Worm (Caenorhabditis elegans) whole organism, L2 larva: ENCODE data around the gene M02B7.7.

Source experiments
- R02D3.7 ChIP-seq: fragments of 150-350 bp; optimal IDR thresholded peaks from 2 replicates; lab custom pipeline; 2014; ENCODE audit warnings: missing biosample characterization, missing genetic modification characterization
- Y55F3AM.14 ChIP-seq: fragments of 200-800 bp; sonication (Bioruptor generic); optimal IDR thresholded peaks from 2 replicates; lab custom pipeline; 2018; ENCODE audit warnings: mild to moderate bottlenecking, missing genetic modification characterization, missing compliant biosample characterization
- aly-2 ChIP-seq: fragments of 150-350 bp; optimal IDR thresholded peaks from 2 replicates; lab custom pipeline; 2014; ENCODE audit warnings: missing biosample characterization, missing genetic modification characterization
- ama-1 ChIP-seq: fragments of 150-350 bp; optimal IDR thresholded peaks from 2 replicates; lab custom pipeline; 2018; ENCODE audit warnings: inconsistent platforms
- ceh-16 ChIP-seq: fragments of 150-350 bp; optimal IDR thresholded peaks from 2 replicates; lab custom pipeline; 2014; ENCODE audit warnings: missing biosample characterization, missing genetic modification characterization
- crh-2 ChIP-seq: sonication (generic microtip); optimal IDR thresholded peaks from 2 replicates; lab custom pipeline; 2017; ENCODE audit warnings: missing biosample characterization, missing genetic modification characterization
- dmd-4 ChIP-seq: sonication (generic microtip); optimal IDR thresholded peaks from 2 replicates; lab custom pipeline; 2017; ENCODE audit warnings: missing biosample characterization, missing genetic modification characterization
- egl-27 ChIP-seq: sonication (generic microtip); optimal IDR thresholded peaks from 3 replicates; lab custom pipeline; 2017; ENCODE audit warnings: missing biosample characterization, missing genetic modification reagents, missing genetic modification characterization
- elt-3 ChIP-seq: sonication (generic microtip); optimal IDR thresholded peaks from 2 replicates; lab custom pipeline; 2017; ENCODE audit warnings: missing biosample characterization, missing genetic modification characterization
- gmeb-1 ChIP-seq: fragments of 150-350 bp; optimal IDR thresholded peaks from 2 replicates; lab custom pipeline; 2014; ENCODE audit warnings: missing biosample characterization, missing genetic modification characterization
- lin-11 ChIP-seq: fragments of 150-350 bp; sonication (generic microtip); optimal IDR thresholded peaks from 2 replicates; lab custom pipeline; 2014; ENCODE audit warnings: missing biosample characterization, missing genetic modification characterization, inconsistent platforms, mixed read lengths
- lin-13 ChIP-seq: fragments of 150-350 bp; optimal IDR thresholded peaks from 2 replicates; lab custom pipeline; 2014; ENCODE audit warnings: missing biosample characterization, missing genetic modification reagents, missing genetic modification characterization
- mab-5 ChIP-seq: fragments of 150-350 bp; optimal IDR thresholded peaks from 2 replicates; lab custom pipeline; 2014; ENCODE audit warnings: missing biosample characterization, missing genetic modification characterization
- mbf-1 ChIP-seq: sonication (generic microtip); optimal IDR thresholded peaks from 2 replicates; lab custom pipeline; 2017; ENCODE audit warnings: missing biosample characterization, missing genetic modification characterization
- nhr-11 ChIP-seq: fragments of 150-350 bp; optimal IDR thresholded peaks from 2 replicates; lab custom pipeline; 2014; ENCODE audit warnings: missing biosample characterization, missing genetic modification characterization
- nhr-21 ChIP-seq: fragments of 150-350 bp; optimal IDR thresholded peaks from 2 replicates; lab custom pipeline; 2014; ENCODE audit warnings: missing biosample characterization, missing genetic modification characterization
- nhr-23 ChIP-seq: fragments of 150-350 bp; optimal IDR thresholded peaks from 2 replicates; lab custom pipeline; 2014; ENCODE audit warnings: missing biosample characterization, missing genetic modification reagents, missing genetic modification characterization
- nhr-237 ChIP-seq: fragments of 150-350 bp; optimal IDR thresholded peaks from 2 replicates; lab custom pipeline; 2014; ENCODE audit warnings: missing biosample characterization, missing genetic modification characterization
- nhr-25 ChIP-seq: fragments of 150-350 bp; sonication (generic microtip); optimal IDR thresholded peaks from 3 replicates; lab custom pipeline; 2014; ENCODE audit warnings: missing biosample characterization, missing genetic modification characterization
- peb-1 ChIP-seq: fragments of 150-350 bp; optimal IDR thresholded peaks from 2 replicates; lab custom pipeline; 2014; ENCODE audit warnings: missing biosample characterization, missing genetic modification characterization
- sem-4 ChIP-seq: fragments of 150-350 bp; optimal IDR thresholded peaks from 2 replicates; lab custom pipeline; 2014; ENCODE audit warnings: missing biosample characterization, missing genetic modification reagents, missing genetic modification characterization
- skn-1 ChIP-seq: sonication (generic microtip); optimal IDR thresholded peaks from 2 replicates; lab custom pipeline; 2017; ENCODE audit warnings: missing biosample characterization, missing genetic modification characterization
- sma-3 ChIP-seq: sonication (generic microtip); optimal IDR thresholded peaks from 2 replicates; lab custom pipeline; 2016; ENCODE audit warnings: missing genetic modification reagents, missing genetic modification characterization, missing compliant biosample characterization
- sma-9 ChIP-seq, 2 experiments: fragments of 150-350 bp in 1 of 2; sonication (generic microtip) in 1 of 2; optimal IDR thresholded peaks; 2 replicates each; lab custom pipeline; 2014 to 2016; ENCODE audit warnings: missing genetic modification characterization in 2 of 2, mild to moderate bottlenecking in 1 of 2, missing biosample characterization in 1 of 2, missing compliant biosample characterization in 1 of 2, missing genetic modification reagents in 1 of 2, moderate library complexity in 1 of 2
- snpc-4 ChIP-seq: fragments of 150-350 bp; optimal IDR thresholded peaks from 2 replicates; lab custom pipeline; 2014; ENCODE audit warnings: missing biosample characterization, missing genetic modification characterization
- unc-39 ChIP-seq: fragments of 150-350 bp; optimal IDR thresholded peaks from 2 replicates; lab custom pipeline; 2014; ENCODE audit warnings: missing biosample characterization, missing genetic modification characterization
- unc-55 ChIP-seq: fragments of 150-350 bp; sonication (generic microtip); optimal IDR thresholded peaks from 3 replicates; lab custom pipeline; 2014; ENCODE audit warnings: missing biosample characterization, missing genetic modification reagents, missing genetic modification characterization
- unc-62 ChIP-seq: fragments of 150-350 bp; optimal IDR thresholded peaks from 2 replicates; lab custom pipeline; 2014; ENCODE audit warnings: missing biosample characterization, missing genetic modification reagents, missing genetic modification characterization
- ztf-1 ChIP-seq: fragments of 200-800 bp; sonication (Bioruptor generic); conservative IDR thresholded peaks from 2 replicates; pipeline ENCODE4 v1.3.6; 2022; ENCODE audit warnings: missing genetic modification characterization, missing compliant biosample characterization
- ztf-11 ChIP-seq: sonication (generic microtip); optimal IDR thresholded peaks from 2 replicates; lab custom pipeline; 2017; ENCODE audit warnings: missing biosample characterization, missing genetic modification characterization
- ztf-4 ChIP-seq: fragments of 150-350 bp; optimal IDR thresholded peaks from 2 replicates; lab custom pipeline; 2014; ENCODE audit warnings: missing biosample characterization, missing genetic modification characterization

Gene M02B7.7

ce11 chrIV:3765457-3765856 lies 41.5 kb downstream of the M02B7.7 start:
- TF ChIP-seq gmeb-1 (tag; lab: Kevin White, UChicago) (no peak), mbf-1 (tag; lab: Kevin White, UChicago) (no peak), unc-62 (GFP tag; lab: Kevin White, UChicago) (no peak), crh-2 (tag; lab: Kevin White, UChicago) (no peak), nhr-21 (tag; lab: Kevin White, UChicago) (no peak), ztf-1 (GFP tag; lab: Robert Waterston, UW) (no peak), nhr-11 (no peak), elt-3 (no peak), ztf-4 (no peak), skn-1 (tag; lab: Kevin White, UChicago) (no peak)

ce11 chrIV:3764012-3764549 lies 42.9 kb downstream of the M02B7.7 start:
- TF ChIP-seq peb-1 (no peak), sma-3 (no peak), aly-2 (tag; lab: Kevin White, UChicago) (no peak), unc-39 (no peak), crh-2 (tag; lab: Kevin White, UChicago) (no peak), Y55F3AM.14 (GFP tag; lab: Kevin White, UChicago) (no peak), lin-13 (no peak), dmd-4 (tag; lab: Kevin White, UChicago) (no peak), sem-4 (tag; lab: Kevin White, UChicago) (no peak), snpc-4 (no peak), nhr-21 (tag; lab: Kevin White, UChicago) (no peak), egl-27 (tag; lab: Kevin White, UChicago) (no peak), ama-1 (lab: Kevin White, UChicago) (no peak), sma-9 (GFP tag; optimal IDR thresholded peaks at IDR 0.05; lab: Kevin White, UChicago) (no peak), sma-9 (tag; optimal IDR thresholded peaks at IDR 0.05; lab: Kevin White, UChicago) (no peak), unc-62 (GFP tag; lab: Kevin White, UChicago) (no peak), unc-55 (GFP tag; lab: Kevin White, UChicago) (no peak)

ce11 chrIV:3759823-3760222 lies 47.2 kb downstream of the M02B7.7 start:
- TF ChIP-seq aly-2 (tag; lab: Kevin White, UChicago) (no peak), ceh-16 (tag; lab: Kevin White, UChicago) (no peak), R02D3.7 (tag; lab: Kevin White, UChicago) (no peak), elt-3 (no peak), crh-2 (tag; lab: Kevin White, UChicago) (no peak), ztf-11 (tag; lab: Kevin White, UChicago) (no peak), nhr-237 (no peak), lin-11 (no peak), unc-55 (GFP tag; lab: Kevin White, UChicago) (no peak), mab-5 (tag; lab: Kevin White, UChicago) (no peak), Y55F3AM.14 (GFP tag; lab: Kevin White, UChicago) (no peak), ztf-4 (no peak), nhr-25 (tag; lab: Kevin White, UChicago) (no peak), snpc-4 (no peak), mbf-1 (tag; lab: Kevin White, UChicago) (no peak), nhr-23 (tag; lab: Kevin White, UChicago) (no peak), unc-62 (GFP tag; lab: Kevin White, UChicago) (no peak)
